Fruit fly (Drosophila melanogaster): ENCODE data around the gene MED28.

MED28 gene

DNA sequence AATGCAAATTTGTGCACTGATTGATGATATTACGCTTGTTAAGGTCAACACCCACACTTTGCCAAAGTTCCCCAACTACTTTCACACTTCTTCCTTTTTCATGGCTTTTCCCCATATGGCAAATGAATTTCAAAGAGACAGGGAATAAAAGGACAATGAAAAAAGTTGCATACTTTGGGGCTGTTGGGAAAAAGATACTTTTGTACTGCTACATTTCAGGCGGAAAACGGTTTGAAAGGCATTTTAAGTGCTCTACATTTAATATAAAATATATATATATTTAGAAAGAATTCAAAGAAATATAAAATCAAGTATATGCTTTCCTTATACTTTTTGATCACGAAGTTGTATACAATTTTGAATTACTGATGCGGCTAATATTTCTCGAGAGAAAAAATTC lies 35.9 kb downstream of the MED28 start:
- TF ChIP-seq CG10631 (GFP tag; optimal IDR thresholded peaks at IDR 0.05) (no peak), CG11294 (GFP tag; IDR thresholded peaks at IDR 0.05) (no peak), Hr4 (GFP tag; optimal IDR thresholded peaks at IDR 0.05) (no peak), Hr39 (GFP tag; optimal IDR thresholded peaks at IDR 0.05) (no peak)

DNA sequence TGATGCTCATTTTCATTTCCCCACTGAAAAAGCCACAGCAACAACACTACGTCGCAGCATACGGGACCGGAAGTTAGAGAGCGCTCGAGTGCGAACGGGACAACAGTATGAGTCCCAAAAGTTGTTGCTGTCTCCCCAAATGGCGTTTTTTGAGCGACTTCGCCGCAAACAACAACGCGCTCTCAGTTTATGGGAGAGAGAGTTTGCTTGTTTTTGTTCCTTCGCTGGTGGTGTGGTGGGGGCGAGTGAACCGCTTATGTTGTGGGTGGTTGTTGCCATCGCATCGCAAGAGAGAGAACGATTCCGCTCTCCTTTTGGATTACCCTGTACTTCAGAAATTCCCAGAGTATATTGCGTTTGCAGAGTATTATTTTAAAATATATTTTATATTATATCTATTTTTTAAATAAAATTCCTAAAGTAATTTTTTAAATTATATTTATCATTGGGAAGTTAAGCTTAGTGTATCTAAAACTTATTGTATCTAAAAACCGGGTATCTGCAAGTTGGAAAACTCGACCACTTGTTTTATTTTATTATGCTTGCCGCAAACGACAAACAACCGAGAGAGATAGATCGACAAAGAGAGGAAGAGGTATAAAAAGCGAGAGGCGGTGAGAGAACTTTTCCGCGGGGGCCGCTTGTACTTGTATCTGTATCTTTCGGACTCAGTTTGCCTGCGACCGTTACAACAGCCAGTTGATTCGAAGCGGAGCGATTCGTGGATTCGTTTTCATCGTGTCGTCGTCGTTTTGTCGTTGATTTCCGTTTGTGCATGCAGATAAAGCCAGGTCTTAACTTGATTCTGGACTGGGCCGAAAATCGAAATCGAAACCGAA lies 38.9 kb downstream of the MED28 start, which contains the start of gene msi:
Gene msi, plus strand, starts transcription at position 669 of the 839 bp plus-strand sequence.
- peak; percentile 98 for TF ChIP-seq CG6276 (GFP tag; optimal IDR thresholded peaks at IDR 0.05)
- peak; percentile 84 to 97 for TF ChIP-seq salr (GFP tag; optimal IDR thresholded peaks at IDR 0.05)
- TF ChIP-seq CG15336 (GFP tag; IDR thresholded peaks at IDR 0.05) = peak; percentile 99
- peak; percentile 98 for TF ChIP-seq eg (GFP tag; IDR thresholded peaks at IDR 0.05)
- peak; percentile 93 for TF ChIP-seq dac (GFP tag; optimal IDR thresholded peaks at IDR 0.05)
- TF ChIP-seq CG16779 (tag; optimal IDR thresholded peaks at IDR 0.05) = peak; percentile 97
- TF ChIP-seq fd59A (GFP tag; optimal IDR thresholded peaks at IDR 0.05) = peak; percentile 85
- TF ChIP-seq pdm3 (GFP tag; optimal IDR thresholded peaks at IDR 0.05) = peak; percentile 85
- TF ChIP-seq CG8632 (GFP tag; optimal IDR thresholded peaks at IDR 0.05) = peak; percentile 98
- peak; percentile 92 for TF ChIP-seq topi (GFP tag; optimal IDR thresholded peaks at IDR 0.05)
- TF ChIP-seq Sox15 (GFP tag; optimal IDR thresholded peaks at IDR 0.05) = peak; percentile 89
- peak; percentile 96 for TF ChIP-seq OdsH (GFP tag; optimal IDR thresholded peaks at IDR 0.05)
- TF ChIP-seq CG34406 (GFP tag; optimal IDR thresholded peaks at IDR 0.05) = peak; percentile 98
- peak; percentile 97 for TF ChIP-seq CG11294 (GFP tag; IDR thresholded peaks at IDR 0.05)
- peak; percentile 97 for TF ChIP-seq esn (GFP tag; optimal IDR thresholded peaks at IDR 0.05)
- peak; percentile 86 for TF ChIP-seq Eip75B (GFP tag; optimal IDR thresholded peaks at IDR 0.05)
- peak; percentile 96 for TF ChIP-seq CG6792 (GFP tag; optimal IDR thresholded peaks at IDR 0.05)
- TF ChIP-seq Hr4 (GFP tag; optimal IDR thresholded peaks at IDR 0.05) = peak; percentile 92
- peak; percentile 97 to 98 for TF ChIP-seq ss (GFP tag; optimal IDR thresholded peaks at IDR 0.05)
- peak; percentile 100 for TF ChIP-seq CG8119 (GFP tag; IDR thresholded peaks at IDR 0.05)
- peak; percentile 92 for TF ChIP-seq CG7368 (GFP tag; optimal IDR thresholded peaks at IDR 0.05)
- TF ChIP-seq spab (GFP tag; optimal IDR thresholded peaks at IDR 0.05) = peak; percentile 97
- TF ChIP-seq net (GFP tag; optimal IDR thresholded peaks at IDR 0.05) = peak; percentile 95
- TF ChIP-seq CG9139 (GFP tag; optimal IDR thresholded peaks at IDR 0.05) = peak; percentile 95
- TF ChIP-seq CG6808 (GFP tag; optimal IDR thresholded peaks at IDR 0.05) = peak; percentile 93
- peak; percentile 98 for TF ChIP-seq achi (GFP tag; optimal IDR thresholded peaks at IDR 0.05)
- TF ChIP-seq cyc (GFP tag; optimal IDR thresholded peaks at IDR 0.05) = peak; percentile 87
- peak; percentile 94 for TF ChIP-seq Blimp-1 (GFP tag; optimal IDR thresholded peaks at IDR 0.05)
- TF ChIP-seq CG3919 (GFP tag; optimal IDR thresholded peaks at IDR 0.05) = peak; percentile 96
- TF ChIP-seq vri (GFP tag; optimal IDR thresholded peaks at IDR 0.05) = peak; percentile 87
- TF ChIP-seq CG4318 (GFP tag; optimal IDR thresholded peaks at IDR 0.05) = peak; percentile 97
- TF ChIP-seq lz (GFP tag; optimal IDR thresholded peaks at IDR 0.05) = peak; percentile 90
- TF ChIP-seq Lpt (GFP tag; optimal IDR thresholded peaks at IDR 0.05) = peak; percentile 97
- TF ChIP-seq CG8319 (GFP tag; optimal IDR thresholded peaks at IDR 0.05) = peak; percentile 91
- TF ChIP-seq Ets21C (GFP tag; optimal IDR thresholded peaks at IDR 0.05) = peak; percentile 69
- peak; percentile 98 for TF ChIP-seq CG6163 (GFP tag; IDR thresholded peaks at IDR 0.05)
- peak; percentile 87 for TF ChIP-seq Smox (GFP tag; optimal IDR thresholded peaks at IDR 0.05)
- peak; percentile 91 for TF ChIP-seq CG11902 (GFP tag; optimal IDR thresholded peaks at IDR 0.05)
- peak; percentile 99 for TF ChIP-seq Eip78C (GFP tag)
- peak; percentile 99 for TF ChIP-seq Ets96B (tag; optimal IDR thresholded peaks at IDR 0.05)
- peak; percentile 99 for TF ChIP-seq CG3032 (tag; optimal IDR thresholded peaks at IDR 0.05)
- peak; percentile 80 for TF ChIP-seq Hr39 (GFP tag; optimal IDR thresholded peaks at IDR 0.05)
- TF ChIP-seq Met (GFP tag; optimal IDR thresholded peaks at IDR 0.05) = peak; percentile 93
- TF ChIP-seq CG31627 (GFP tag; optimal IDR thresholded peaks at IDR 0.05) = peak; percentile 77
- peak; percentile 96 for TF ChIP-seq CG10669 (GFP tag; optimal IDR thresholded peaks at IDR 0.05)
- TF ChIP-seq CG11762 (GFP tag; optimal IDR thresholded peaks at IDR 0.05; ENCODE audit: insufficient read depth) = peak; percentile 86
- no peak for TF ChIP-seq Hr38 (GFP tag; optimal IDR thresholded peaks at IDR 0.05)

All from whole organism, prepupa.